Worm (Caenorhabditis elegans) whole organism, L2 larva: ENCODE measurements around the gene F40G9.8.
A peak's percentile ranks its signal among the peaks of the same experiment; 100 is the strongest.
"Not testable (repeated sequence)": the region's sequence is repeated elsewhere in the genome, so short reads cannot be mapped to it uniquely, and the experiment has no call there.

ENCODE experiments used
- F13H6.1 ChIP-seq: sonication (generic microtip); optimal IDR thresholded peaks from 2 replicates; lab custom pipeline; 2016; ENCODE audit warnings: missing genetic modification characterization, missing compliant biosample characterization
- Y55F3AM.14 ChIP-seq: fragments of 200-800 bp; sonication (Bioruptor generic); optimal IDR thresholded peaks from 2 replicates; lab custom pipeline; 2018; ENCODE audit warnings: mild to moderate bottlenecking, missing genetic modification characterization, missing compliant biosample characterization
- ZK546.5 ChIP-seq: sonication (generic microtip); optimal IDR thresholded peaks from 2 replicates; lab custom pipeline; 2017; ENCODE audit warnings: missing biosample characterization, missing genetic modification characterization
- alr-1 ChIP-seq: fragments of 150-350 bp; optimal IDR thresholded peaks from 2 replicates; lab custom pipeline; 2014; ENCODE audit warnings: missing biosample characterization, missing genetic modification characterization
- aly-2 ChIP-seq: fragments of 150-350 bp; optimal IDR thresholded peaks from 2 replicates; lab custom pipeline; 2014; ENCODE audit warnings: missing biosample characterization, missing genetic modification characterization
- ama-1 ChIP-seq: fragments of 150-350 bp; optimal IDR thresholded peaks from 2 replicates; lab custom pipeline; 2018; ENCODE audit warnings: inconsistent platforms
- blmp-1 ChIP-seq: sonication (generic microtip); optimal IDR thresholded peaks from 2 replicates; lab custom pipeline; 2017; ENCODE audit warnings: missing genetic modification characterization, mild to moderate bottlenecking, missing compliant biosample characterization, antibody characterized with exemption, moderate library complexity; ENCODE audit not compliant: insufficient read depth
- ceh-16 ChIP-seq: fragments of 150-350 bp; optimal IDR thresholded peaks from 2 replicates; lab custom pipeline; 2014; ENCODE audit warnings: missing biosample characterization, missing genetic modification characterization
- ceh-82 ChIP-seq: fragments of 150-350 bp; optimal IDR thresholded peaks from 2 replicates; lab custom pipeline; 2014; ENCODE audit warnings: missing biosample characterization, missing genetic modification characterization
- crh-2 ChIP-seq: sonication (generic microtip); optimal IDR thresholded peaks from 2 replicates; lab custom pipeline; 2017; ENCODE audit warnings: missing biosample characterization, missing genetic modification characterization
- egl-27 ChIP-seq: sonication (generic microtip); optimal IDR thresholded peaks from 3 replicates; lab custom pipeline; 2017; ENCODE audit warnings: missing biosample characterization, missing genetic modification reagents, missing genetic modification characterization
- elt-1 ChIP-seq: fragments of 150-350 bp; optimal IDR thresholded peaks from 2 replicates; lab custom pipeline; 2014; ENCODE audit warnings: missing biosample characterization, missing genetic modification characterization
- elt-3 ChIP-seq: sonication (generic microtip); optimal IDR thresholded peaks from 2 replicates; lab custom pipeline; 2017; ENCODE audit warnings: missing biosample characterization, missing genetic modification characterization
- fos-1 ChIP-seq: fragments of 150-350 bp; optimal IDR thresholded peaks from 2 replicates; lab custom pipeline; 2014; ENCODE audit warnings: missing biosample characterization, missing genetic modification characterization
- gmeb-1 ChIP-seq: fragments of 150-350 bp; optimal IDR thresholded peaks from 2 replicates; lab custom pipeline; 2014; ENCODE audit warnings: missing biosample characterization, missing genetic modification characterization
- lin-11 ChIP-seq: fragments of 150-350 bp; sonication (generic microtip); optimal IDR thresholded peaks from 2 replicates; lab custom pipeline; 2014; ENCODE audit warnings: missing biosample characterization, missing genetic modification characterization, inconsistent platforms, mixed read lengths
- lin-13 ChIP-seq: fragments of 150-350 bp; optimal IDR thresholded peaks from 2 replicates; lab custom pipeline; 2014; ENCODE audit warnings: missing biosample characterization, missing genetic modification reagents, missing genetic modification characterization
- lin-39 ChIP-seq: fragments of 150-350 bp; optimal IDR thresholded peaks from 2 replicates; lab custom pipeline; 2014; ENCODE audit warnings: missing biosample characterization, missing genetic modification reagents, missing genetic modification characterization
- lsy-2 ChIP-seq, 2 experiments: fragments of 150-350 bp in 1 of 2; sonication (generic microtip) in 1 of 2; optimal IDR thresholded peaks; 2 replicates each; lab custom pipeline; 2014 to 2017; ENCODE audit warnings: missing biosample characterization in 2 of 2, missing genetic modification characterization in 2 of 2
- mab-5 ChIP-seq: fragments of 150-350 bp; optimal IDR thresholded peaks from 2 replicates; lab custom pipeline; 2014; ENCODE audit warnings: missing biosample characterization, missing genetic modification characterization
- mbf-1 ChIP-seq: sonication (generic microtip); optimal IDR thresholded peaks from 2 replicates; lab custom pipeline; 2017; ENCODE audit warnings: missing biosample characterization, missing genetic modification characterization
- mdl-1 ChIP-seq, 2 experiments: fragments of 150-350 bp in 1 of 2; sonication (generic microtip) in 1 of 2; optimal IDR thresholded peaks; 2 replicates each; lab custom pipeline; 2017; ENCODE audit warnings: missing biosample characterization in 2 of 2, missing genetic modification characterization in 2 of 2
- nhr-12 ChIP-seq: fragments of 150-350 bp; optimal IDR thresholded peaks from 2 replicates; lab custom pipeline; 2014; ENCODE audit warnings: missing biosample characterization, missing genetic modification characterization
- nhr-129 ChIP-seq: fragments of 150-350 bp; optimal IDR thresholded peaks from 2 replicates; lab custom pipeline; 2014; ENCODE audit warnings: missing biosample characterization, missing genetic modification characterization
- nhr-21 ChIP-seq: fragments of 150-350 bp; optimal IDR thresholded peaks from 2 replicates; lab custom pipeline; 2014; ENCODE audit warnings: missing biosample characterization, missing genetic modification characterization
- nhr-23 ChIP-seq: fragments of 150-350 bp; optimal IDR thresholded peaks from 2 replicates; lab custom pipeline; 2014; ENCODE audit warnings: missing biosample characterization, missing genetic modification reagents, missing genetic modification characterization
- nhr-237 ChIP-seq: fragments of 150-350 bp; optimal IDR thresholded peaks from 2 replicates; lab custom pipeline; 2014; ENCODE audit warnings: missing biosample characterization, missing genetic modification characterization
- nhr-25 ChIP-seq: fragments of 150-350 bp; sonication (generic microtip); optimal IDR thresholded peaks from 3 replicates; lab custom pipeline; 2014; ENCODE audit warnings: missing biosample characterization, missing genetic modification characterization
- nhr-6 ChIP-seq: fragments of 150-350 bp; optimal IDR thresholded peaks from 2 replicates; lab custom pipeline; 2014; ENCODE audit warnings: missing biosample characterization, missing genetic modification characterization
- nhr-77 ChIP-seq: fragments of 150-350 bp; optimal IDR thresholded peaks from 2 replicates; lab custom pipeline; 2014; ENCODE audit warnings: missing biosample characterization, missing genetic modification characterization
- peb-1 ChIP-seq: fragments of 150-350 bp; optimal IDR thresholded peaks from 2 replicates; lab custom pipeline; 2014; ENCODE audit warnings: missing biosample characterization, missing genetic modification characterization
- sem-4 ChIP-seq: fragments of 150-350 bp; optimal IDR thresholded peaks from 2 replicates; lab custom pipeline; 2014; ENCODE audit warnings: missing biosample characterization, missing genetic modification reagents, missing genetic modification characterization
- skn-1 ChIP-seq: sonication (generic microtip); optimal IDR thresholded peaks from 2 replicates; lab custom pipeline; 2017; ENCODE audit warnings: missing biosample characterization, missing genetic modification characterization
- sma-3 ChIP-seq: sonication (generic microtip); optimal IDR thresholded peaks from 2 replicates; lab custom pipeline; 2016; ENCODE audit warnings: missing genetic modification reagents, missing genetic modification characterization, missing compliant biosample characterization
- sma-9 ChIP-seq, 2 experiments: fragments of 150-350 bp in 1 of 2; sonication (generic microtip) in 1 of 2; optimal IDR thresholded peaks; 2 replicates each; lab custom pipeline; 2014 to 2016; ENCODE audit warnings: missing genetic modification characterization in 2 of 2, mild to moderate bottlenecking in 1 of 2, missing biosample characterization in 1 of 2, missing compliant biosample characterization in 1 of 2, missing genetic modification reagents in 1 of 2, moderate library complexity in 1 of 2
- snpc-4 ChIP-seq: fragments of 150-350 bp; optimal IDR thresholded peaks from 2 replicates; lab custom pipeline; 2014; ENCODE audit warnings: missing biosample characterization, missing genetic modification characterization
- unc-39 ChIP-seq: fragments of 150-350 bp; optimal IDR thresholded peaks from 2 replicates; lab custom pipeline; 2014; ENCODE audit warnings: missing biosample characterization, missing genetic modification characterization
- unc-55 ChIP-seq: fragments of 150-350 bp; sonication (generic microtip); optimal IDR thresholded peaks from 3 replicates; lab custom pipeline; 2014; ENCODE audit warnings: missing biosample characterization, missing genetic modification reagents, missing genetic modification characterization
- unc-62 ChIP-seq: fragments of 150-350 bp; optimal IDR thresholded peaks from 2 replicates; lab custom pipeline; 2014; ENCODE audit warnings: missing biosample characterization, missing genetic modification reagents, missing genetic modification characterization
- zag-1 ChIP-seq: fragments of 150-350 bp; optimal IDR thresholded peaks from 2 replicates; lab custom pipeline; 2014; ENCODE audit warnings: missing biosample characterization, missing genetic modification characterization
- ztf-1 ChIP-seq: fragments of 200-800 bp; sonication (Bioruptor generic); conservative IDR thresholded peaks from 2 replicates; pipeline ENCODE4 v1.3.6; 2022; ENCODE audit warnings: missing genetic modification characterization, missing compliant biosample characterization
- ztf-4 ChIP-seq: fragments of 150-350 bp; optimal IDR thresholded peaks from 2 replicates; lab custom pipeline; 2014; ENCODE audit warnings: missing biosample characterization, missing genetic modification characterization

F40G9.8 gene

ce11 chrIII:124478-124877 lies 40.2 kb downstream of the F40G9.8 start, which contains the start of gene pals-23:
pals-23 (plus strand) TSS chrIII:124778.
- TF ChIP-seq aly-2 (tag; lab: Kevin White, UChicago) (no peak), ama-1 (no peak), nhr-23 (tag; lab: Kevin White, UChicago) (no peak), nhr-77 (tag; lab: Kevin White, UChicago) (no peak), nhr-129 (tag; lab: Kevin White, UChicago) (no peak), Y55F3AM.14 (no peak), sem-4 (tag; lab: Kevin White, UChicago) (no peak), ztf-1 (GFP tag; lab: Robert Waterston, UW) (no peak), gmeb-1 (tag; lab: Kevin White, UChicago) (no peak), unc-55 (GFP tag; lab: Kevin White, UChicago) (no peak), ztf-4 (tag; lab: Kevin White, UChicago) (no peak), lsy-2 (tag; optimal IDR thresholded peaks at IDR 0.05; lab: Kevin White, UChicago) (no peak), mdl-1 (tag; optimal IDR thresholded peaks at IDR 0.05; lab: Kevin White, UChicago) (no peak), egl-27 (tag; lab: Kevin White, UChicago) (no peak), elt-3 (tag; lab: Kevin White, UChicago) (no peak), mab-5 (tag; lab: Kevin White, UChicago) (no peak), unc-39 (tag; lab: Kevin White, UChicago) (no peak), ceh-16 (tag; lab: Kevin White, UChicago) (no peak), snpc-4 (no peak), nhr-237 (tag; lab: Kevin White, UChicago) (no peak)

- not testable (repeated sequence) for TF ChIP-seq nhr-12, blmp-1, aly-2 (tag; lab: Kevin White, UChicago)
Observed at ce11 chrIII:121983-122449, 42.7 kb downstream of the F40G9.8 start, which contains the start of gene C29F9.12. C29F9.12 (minus strand) TSS chrIII:122033.

- TF ChIP-seq F13H6.1 (tag; lab: Kevin White, UChicago), result peak; percentile 8
- TF ChIP-seq skn-1 (tag; lab: Kevin White, UChicago), result no peak
- TF ChIP-seq fos-1, result peak; percentile 84
- peak; percentile 16 for TF ChIP-seq crh-2 (tag; lab: Kevin White, UChicago)
- peak; percentile 26 for TF ChIP-seq gmeb-1 (tag; lab: Kevin White, UChicago)
- peak; percentile 8 for TF ChIP-seq sma-9 (GFP tag; optimal IDR thresholded peaks at IDR 0.05; lab: Kevin White, UChicago)
- no peak for TF ChIP-seq sma-9 (tag; optimal IDR thresholded peaks at IDR 0.05; lab: Kevin White, UChicago)
- no peak for TF ChIP-seq unc-39 (tag; lab: Kevin White, UChicago)
Observed at ce11 chrIII:120199-120598, 44.5 kb downstream of the F40G9.8 start, which contains the start of gene pals-24. pals-24 (plus strand) TSS chrIII:120435.

- no peak for TF ChIP-seq mab-5 (tag; lab: Kevin White, UChicago)
- no peak for TF ChIP-seq lin-39 (tag; lab: Kevin White, UChicago)
- no peak for TF ChIP-seq elt-1 (tag; lab: Kevin White, UChicago)
- TF ChIP-seq unc-62, result no peak
- no peak for TF ChIP-seq nhr-21
- TF ChIP-seq crh-2 (tag; lab: Kevin White, UChicago), result no peak
- TF ChIP-seq Y55F3AM.14, result no peak
- TF ChIP-seq ztf-1 (GFP tag; lab: Robert Waterston, UW), result no peak
- TF ChIP-seq nhr-25 (tag; lab: Kevin White, UChicago), result no peak
- TF ChIP-seq, all 48 proteins: peak for 0
Observed at ce11 chrIII:117857-118256, 46.8 kb downstream of the F40G9.8 start.

ce11 chrIII:117210-117609 lies 47.5 kb downstream of the F40G9.8 start, which contains the start of gene C29F9.5:
C29F9.5 (plus strand) TSS chrIII:117510.
- TF ChIP-seq mbf-1 (tag; lab: Kevin White, UChicago) (no peak), egl-27 (tag; lab: Kevin White, UChicago) (no peak), skn-1 (tag; lab: Kevin White, UChicago) (no peak), ceh-82 (tag; lab: Kevin White, UChicago) (no peak), zag-1 (tag; lab: Kevin White, UChicago) (no peak), nhr-25 (tag; lab: Kevin White, UChicago) (no peak), sma-3 (no peak), F13H6.1 (tag; lab: Kevin White, UChicago) (no peak), lin-11 (tag; lab: Kevin White, UChicago) (no peak), mdl-1 (tag; optimal IDR thresholded peaks at IDR 0.05; lab: Kevin White, UChicago) (no peak), ZK546.5 (tag; lab: Kevin White, UChicago) (no peak), peb-1 (tag; lab: Kevin White, UChicago) (no peak), ztf-1 (GFP tag; lab: Robert Waterston, UW) (no peak), alr-1 (tag; lab: Kevin White, UChicago) (no peak), aly-2 (tag; lab: Kevin White, UChicago) (no peak), unc-55 (GFP tag; lab: Kevin White, UChicago) (no peak), lin-13 (GFP tag; lab: Kevin White, UChicago) (no peak), ceh-16 (tag; lab: Kevin White, UChicago) (no peak), ama-1 (no peak), nhr-6 (no peak)
